Fruit fly (Drosophila melanogaster) whole organism, embryonic: ENCODE measurements around the gene CheB38b.

Source experiments
- Adf1 ChIP-seq: fragments of 200-800 bp; sonication (Bioruptor generic); IDR thresholded peaks from 2 replicates; pipeline ENCODE4 v1.3.6; 2022; ENCODE audit warnings: missing biosample characterization, missing genetic modification characterization
- Aef1 ChIP-seq: fragments of 200-800 bp; sonication (Bioruptor generic); IDR thresholded peaks from 3 replicates; pipeline ENCODE4 v1.3.6; 2022; ENCODE audit warnings: missing biosample characterization, missing genetic modification characterization
- Atf6 ChIP-seq: fragments of 200-800 bp; sonication (Bioruptor generic); IDR thresholded peaks from 2 replicates; pipeline ENCODE4 v1.3.6; 2022; ENCODE audit warnings: missing biosample characterization, missing genetic modification characterization
- BtbVII ChIP-seq: fragments of 200-800 bp; sonication (Bioruptor generic); optimal IDR thresholded peaks from 3 replicates; lab custom pipeline; 2017; ENCODE audit warnings: missing biosample characterization, mild to moderate bottlenecking, missing genetic modification characterization
- CG13894 ChIP-seq: fragments of 200-800 bp; sonication (Bioruptor generic); optimal IDR thresholded peaks from 3 replicates; lab custom pipeline; 2018; ENCODE audit warnings: missing biosample characterization, mild to moderate bottlenecking, missing genetic modification characterization, moderate library complexity
- CG15269 ChIP-seq: fragments of 200-800 bp; sonication (Bioruptor generic); optimal IDR thresholded peaks from 2 replicates; lab custom pipeline; 2018; ENCODE audit warnings: missing biosample characterization, mild to moderate bottlenecking, missing genetic modification characterization, moderate library complexity
- CG15601 ChIP-seq: fragments of 200-800 bp; sonication (Bioruptor generic); optimal IDR thresholded peaks from 3 replicates; lab custom pipeline; 2019; ENCODE audit warnings: missing biosample characterization, mild to moderate bottlenecking, missing genetic modification characterization, moderate library complexity
- CG2199 ChIP-seq: fragments of 200-800 bp; sonication (Bioruptor generic); IDR thresholded peaks from 3 replicates; pipeline ENCODE4 v1.3.6; 2022; ENCODE audit warnings: missing biosample characterization, missing genetic modification characterization
- CG4328 ChIP-seq: fragments of 200-800 bp; sonication (Bioruptor generic); optimal IDR thresholded peaks from 3 replicates; lab custom pipeline; 2017; ENCODE audit warnings: missing biosample characterization, missing genetic modification reagents, missing genetic modification characterization
- CG4730 ChIP-seq: fragments of 200-800 bp; sonication (Bioruptor generic); IDR thresholded peaks from 2 replicates; pipeline ENCODE4 v1.3.6; 2022; ENCODE audit warnings: missing biosample characterization, missing genetic modification characterization
- CG5953 ChIP-seq: fragments of 200-800 bp; sonication (Bioruptor generic); IDR thresholded peaks from 2 replicates; pipeline ENCODE4 v1.3.6; 2022; ENCODE audit warnings: missing biosample characterization, missing genetic modification characterization
- CG6175 ChIP-seq: fragments of 200-800 bp; sonication (Bioruptor generic); IDR thresholded peaks from 3 replicates; pipeline ENCODE4 v1.3.6; 2022; ENCODE audit warnings: missing biosample characterization, missing genetic modification characterization
- CG7963 ChIP-seq: fragments of 200-800 bp; sonication (Bioruptor generic); IDR thresholded peaks from 3 replicates; pipeline ENCODE4 v1.3.6; 2022; ENCODE audit warnings: missing biosample characterization, missing genetic modification characterization; ENCODE audit not compliant: partially characterized antibody
- CG8290 ChIP-seq, 3 experiments: fragments of 200-800 bp; sonication (Bioruptor generic); optimal IDR thresholded peaks; 2 replicates each; lab custom pipeline; 2016 to 2019; ENCODE audit warnings: missing biosample characterization in 3 of 3, missing genetic modification characterization in 3 of 3, mild to moderate bottlenecking in 2 of 3, moderate library complexity in 1 of 3
- D19A ChIP-seq: fragments of 200-800 bp; optimal IDR thresholded peaks from 3 replicates; lab custom pipeline; 2019; ENCODE audit warnings: missing biosample characterization, mild to moderate bottlenecking, missing genetic modification characterization, moderate library complexity
- Dip2 ChIP-seq: fragments of 200-800 bp; sonication (Bioruptor generic); IDR thresholded peaks from 2 replicates; pipeline ENCODE4 v1.3.6; 2022; ENCODE audit warnings: missing biosample characterization, missing genetic modification characterization
- Elba2 ChIP-seq: fragments of 200-800 bp; sonication (Bioruptor generic); optimal IDR thresholded peaks from 3 replicates; lab custom pipeline; 2016; ENCODE audit warnings: missing biosample characterization, missing genetic modification characterization
- H2.0 ChIP-seq: fragments of 200-800 bp; sonication (Bioruptor generic); IDR thresholded peaks from 2 replicates; pipeline ENCODE4 v1.3.6; 2022; ENCODE audit warnings: missing biosample characterization, missing genetic modification characterization
- HLH4C ChIP-seq: fragments of 200-800 bp; sonication (Bioruptor generic); IDR thresholded peaks from 3 replicates; pipeline ENCODE4 v1.3.6; 2022; ENCODE audit warnings: missing biosample characterization, missing genetic modification characterization; ENCODE audit not compliant: partially characterized antibody
- HLHmδ ChIP-seq: fragments of 200-800 bp; sonication (Bioruptor generic); optimal IDR thresholded peaks from 2 replicates; lab custom pipeline; 2018; ENCODE audit warnings: missing biosample characterization, mild to moderate bottlenecking, missing genetic modification characterization, moderate library complexity
- Hr39 ChIP-seq: fragments of >200 bp; optimal IDR thresholded peaks from 2 replicates; lab custom pipeline; 2017
- Hr51 ChIP-seq, 2 experiments: fragments of 200-800 bp; sonication (Bioruptor generic); optimal IDR thresholded peaks; 2 replicates in 1 of 2; 3 replicates in 1 of 2; lab custom pipeline; 2016 to 2018; ENCODE audit warnings: missing biosample characterization in 2 of 2, missing genetic modification characterization in 2 of 2, mild to moderate bottlenecking in 1 of 2, moderate library complexity in 1 of 2
- Lhr ChIP-seq: fragments of 200-800 bp; sonication (Bioruptor generic); optimal IDR thresholded peaks from 3 replicates; lab custom pipeline; 2017; ENCODE audit warnings: mild to moderate bottlenecking, missing biosample characterization, missing genetic modification reagents, missing genetic modification characterization
- Meics ChIP-seq: fragments of 200-800 bp; sonication (Bioruptor generic); optimal IDR thresholded peaks from 2 replicates; lab custom pipeline; 2017; ENCODE audit warnings: missing biosample characterization, mild to moderate bottlenecking, missing genetic modification characterization
- Side ChIP-seq: fragments of 200-800 bp; sonication (Bioruptor generic); optimal IDR thresholded peaks from 2 replicates; lab custom pipeline; 2016; ENCODE audit warnings: missing biosample characterization, missing genetic modification characterization
- amos ChIP-seq: fragments of 200-800 bp; sonication (Bioruptor generic); IDR thresholded peaks from 2 replicates; pipeline ENCODE4 v1.3.6; 2022; ENCODE audit warnings: missing biosample characterization, missing genetic modification characterization; ENCODE audit not compliant: partially characterized antibody
- chinmo ChIP-seq: fragments of 200-800 bp; sonication (Bioruptor generic); IDR thresholded peaks from 4 replicates; pipeline ENCODE4 v1.3.6; 2022; ENCODE audit warnings: missing biosample characterization, missing genetic modification characterization; ENCODE audit not compliant: partially characterized antibody
- chm ChIP-seq: fragments of 200-800 bp; sonication (Bioruptor generic); IDR thresholded peaks from 2 replicates; pipeline ENCODE4 v1.3.6; 2022; ENCODE audit warnings: missing biosample characterization, missing genetic modification characterization
- ci ChIP-seq: fragments of 200-800 bp; sonication (Bioruptor generic); IDR thresholded peaks from 3 replicates; pipeline ENCODE4 v1.3.6; 2022; ENCODE audit warnings: missing biosample characterization, missing genetic modification characterization
- gem ChIP-seq: fragments of 200-800 bp; sonication (Bioruptor generic); optimal IDR thresholded peaks from 2 replicates; lab custom pipeline; 2019; ENCODE audit warnings: missing biosample characterization, mild to moderate bottlenecking, missing genetic modification characterization, moderate library complexity
- gfzf ChIP-seq: fragments of 200-800 bp; sonication (Bioruptor generic); optimal IDR thresholded peaks from 2 replicates; lab custom pipeline; 2016; ENCODE audit warnings: missing biosample characterization, mild to moderate bottlenecking, missing genetic modification characterization, moderate library complexity
- her ChIP-seq: fragments of 200-800 bp; sonication (Bioruptor generic); optimal IDR thresholded peaks from 2 replicates; lab custom pipeline; 2016; ENCODE audit warnings: missing biosample characterization, missing genetic modification characterization
- kay ChIP-seq: fragments of 200-800 bp; sonication (Bioruptor generic); optimal IDR thresholded peaks from 2 replicates; lab custom pipeline; 2016; ENCODE audit warnings: missing biosample characterization, missing genetic modification characterization
- luna ChIP-seq: fragments of 200-800 bp; sonication (Bioruptor generic); optimal IDR thresholded peaks from 2 replicates; lab custom pipeline; 2016; ENCODE audit warnings: missing biosample characterization, missing genetic modification characterization
- otp ChIP-seq: fragments of 200-800 bp; sonication (Bioruptor generic); IDR thresholded peaks from 3 replicates; pipeline ENCODE4, ENCODE4 v1.3.6; 2022; ENCODE audit warnings: missing biosample characterization, missing genetic modification characterization
- pnt ChIP-seq: fragments of 200-800 bp; sonication (Bioruptor generic); optimal IDR thresholded peaks from 3 replicates; lab custom pipeline; 2016; ENCODE audit warnings: missing biosample characterization, missing genetic modification characterization
- sens ChIP-seq: fragments of 200-800 bp; sonication (Bioruptor generic); peaks from one replicate; lab custom pipeline; 2016; ENCODE audit warnings: missing biosample characterization, missing genetic modification characterization
- sqz ChIP-seq: fragments of 200-800 bp; sonication (Bioruptor generic); optimal IDR thresholded peaks from 3 replicates; lab custom pipeline; 2018; ENCODE audit warnings: missing biosample characterization, mild to moderate bottlenecking, missing genetic modification characterization
- tna ChIP-seq: fragments of 200-800 bp; sonication (Bioruptor generic); IDR thresholded peaks from 2 replicates; pipeline ENCODE4 v1.3.6; 2022; ENCODE audit warnings: missing biosample characterization, missing genetic modification characterization; ENCODE audit not compliant: partially characterized antibody
- vfl ChIP-seq: fragments of 200-800 bp; sonication (Bioruptor generic); optimal IDR thresholded peaks from 2 replicates; lab custom pipeline; 2016; ENCODE audit warnings: missing biosample characterization, missing genetic modification characterization
- vvl ChIP-seq: fragments of 200-800 bp; sonication (Bioruptor generic); IDR thresholded peaks from 2 replicates; pipeline ENCODE4 v1.3.6; 2022; ENCODE audit warnings: missing biosample characterization, missing genetic modification characterization
- zen ChIP-seq: fragments of 200-800 bp; sonication (Bioruptor generic); optimal IDR thresholded peaks from 3 replicates; lab custom pipeline; 2018; ENCODE audit warnings: missing biosample characterization, mild to moderate bottlenecking, missing genetic modification characterization, moderate library complexity
- zen2 ChIP-seq: fragments of 200-800 bp; sonication (Bioruptor generic); IDR thresholded peaks from 3 replicates; pipeline ENCODE4 v1.3.6; 2022; ENCODE audit warnings: missing biosample characterization, missing genetic modification characterization; ENCODE audit not compliant: partially characterized antibody

The CheB38b gene

DNA sequence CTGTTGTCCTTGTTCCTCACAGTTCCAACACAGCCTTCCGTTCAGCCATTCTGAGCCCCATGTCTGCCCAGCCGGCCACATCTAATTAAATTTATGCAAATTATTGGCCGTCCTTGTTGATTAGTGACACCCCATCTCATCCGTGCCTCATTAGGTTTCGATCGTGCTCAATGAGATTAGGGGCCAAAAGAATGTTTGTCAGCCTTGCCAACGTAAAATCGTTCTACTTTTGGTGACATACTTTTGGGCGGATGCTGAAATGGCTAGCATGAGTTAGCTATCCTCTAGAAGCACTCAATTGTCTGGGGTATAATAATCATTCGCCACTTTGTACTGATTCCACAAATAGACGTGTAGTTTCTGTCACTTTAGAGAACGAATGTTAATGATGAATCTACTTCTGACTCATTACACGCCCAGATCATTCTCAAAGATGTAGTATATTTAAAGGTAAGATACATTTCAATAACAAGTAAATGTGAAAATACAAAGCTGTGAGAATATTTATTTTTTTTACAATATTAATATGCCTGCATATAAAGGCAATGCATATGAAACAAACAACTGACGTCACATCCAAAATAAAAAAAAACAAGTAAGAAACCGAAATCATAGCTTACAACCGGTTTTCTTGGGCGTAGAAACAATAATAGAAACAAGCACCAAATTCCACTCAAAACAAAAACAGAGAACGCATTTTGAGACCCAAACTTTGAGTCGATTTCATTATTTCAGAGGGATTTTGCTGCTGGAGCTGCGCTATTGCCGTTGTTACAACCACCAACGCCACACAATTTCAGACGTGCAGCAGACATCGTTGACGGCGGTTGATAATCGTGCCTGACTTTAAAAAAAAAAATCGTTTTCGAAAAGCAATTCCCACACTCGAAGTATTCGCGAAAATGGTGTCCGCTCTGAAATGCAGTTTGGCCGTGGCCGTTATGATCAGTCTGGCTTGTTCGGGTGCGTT is 41.6 kb upstream of the CheB38b start, which contains the start of gene bero (continued):
- TF ChIP-seq chinmo (GFP tag; lab: Robert Waterston, UW), result peak; percentile 76; the same call in 2 of the 4 replicates
- TF ChIP-seq CG4328 (GFP tag; lab: Kevin White, UChicago), result no peak
- no peak for TF ChIP-seq Lhr (GFP tag; lab: Kevin White, UChicago)
- TF ChIP-seq Dip2 (GFP tag; lab: Robert Waterston, UW), result no peak
- no peak for TF ChIP-seq luna (GFP tag; lab: Kevin White, UChicago)
- peak; percentile 14 for TF ChIP-seq her (GFP tag; lab: Kevin White, UChicago)
- no peak for TF ChIP-seq gfzf (GFP tag; lab: Kevin White, UChicago)
- no peak for TF ChIP-seq zen2 (GFP tag; lab: Robert Waterston, UW)
- peak; percentile 58; the same call in 1 of the 2 replicates for TF ChIP-seq vvl (GFP tag; lab: Robert Waterston, UW)
- peak; percentile 3 for TF ChIP-seq gem (tag; lab: Kevin White, UChicago)
- 0 out of 3 replicates have a peak, but pooled peaks have one; percentile 18 for TF ChIP-seq HLH4C
- TF ChIP-seq zen (tag; lab: Kevin White, UChicago), result peak; percentile 44
- no peak for TF ChIP-seq Hr39 (lab: Kevin White, UChicago)
- peak; percentile 33 for TF ChIP-seq CG13894 (tag; lab: Kevin White, UChicago)
- TF ChIP-seq CG8290 (GFP tag; optimal IDR thresholded peaks at IDR 0.05; lab: Kevin White, UChicago), result no peak
- TF ChIP-seq CG8290 (tag; optimal IDR thresholded peaks at IDR 0.05; lab: Kevin White, UChicago), result peak in 1 of 2 experiments; percentile 63
- no peak for TF ChIP-seq Aef1
- peak; percentile 41; the same call in 1 of the 2 replicates for TF ChIP-seq amos (GFP tag; lab: Robert Waterston, UW)
- peak; percentile 22 for TF ChIP-seq Side
- TF ChIP-seq D19A (tag; lab: Kevin White, UChicago), result peak; percentile 19
- peak; percentile 84 for TF ChIP-seq sens
- TF ChIP-seq kay (GFP tag; lab: Kevin White, UChicago), result peak; percentile 12
- 0 out of 3 replicates have a peak, but pooled peaks have one; percentile 46 for TF ChIP-seq CG7963 (GFP tag; lab: Robert Waterston, UW)
- TF ChIP-seq CG15269, result peak; percentile 3
- peak; percentile 72 for TF ChIP-seq Elba2 (GFP tag; lab: Kevin White, UChicago)
- peak; percentile 73 for TF ChIP-seq sqz (GFP tag; lab: Kevin White, UChicago)
- peak; percentile 56; the same call in 1 of the 2 replicates for TF ChIP-seq chm (GFP tag; lab: Robert Waterston, UW)
- peak; percentile 60; the same call in 2 of the 3 replicates for TF ChIP-seq ci
- peak in 1 of 2 experiments; percentile 13 for TF ChIP-seq Hr51 (GFP tag; optimal IDR thresholded peaks at IDR 0.05; lab: Kevin White, UChicago)
- peak; percentile 41; the same call in 1 of the 2 replicates for TF ChIP-seq tna (GFP tag; lab: Robert Waterston, UW)
- peak; percentile 17 for TF ChIP-seq Meics
- no peak for TF ChIP-seq CG5953
- TF ChIP-seq CG6175 (GFP tag; lab: Robert Waterston, UW), result peak; percentile 64; the same call in 2 of the 3 replicates
- peak; percentile 65; the same call in 2 of the 3 replicates for TF ChIP-seq CG2199 (GFP tag; lab: Robert Waterston, UW)
- TF ChIP-seq BtbVII (GFP tag; lab: Kevin White, UChicago), result peak; percentile 44
- TF ChIP-seq H2.0 (GFP tag; lab: Robert Waterston, UW), result 0 out of 2 replicates have a peak, but pooled peaks have one; percentile 7
- TF ChIP-seq CG15601 (tag; lab: Kevin White, UChicago), result peak; percentile 16
- 0 out of 2 replicates have a peak, but pooled peaks have one; percentile 14 for TF ChIP-seq Adf1
- TF ChIP-seq HLHmδ (GFP tag; lab: Kevin White, UChicago), result peak; percentile 7
- TF ChIP-seq Atf6 (GFP tag; lab: Robert Waterston, UW), result 0 out of 2 replicates have a peak, but pooled peaks have one; percentile 38
- TF ChIP-seq CG4730 (GFP tag; lab: Robert Waterston, UW), result no peak
- no peak for TF ChIP-seq pnt
- TF ChIP-seq vfl (GFP tag; lab: Kevin White, UChicago), result no peak
- peak; percentile 24; the same call in 1 of the 3 replicates for TF ChIP-seq otp (GFP tag; lab: Robert Waterston, UW)
